Worm (Caenorhabditis elegans) whole organism, L3 larva: ENCODE data around the gene vps-33.2.

Experiments used
- R02D3.7 ChIP-seq: fragments of 150-350 bp; optimal IDR thresholded peaks from 2 replicates; lab custom pipeline; 2014; ENCODE audit warnings: missing biosample characterization, missing genetic modification characterization
- ceh-16 ChIP-seq: sonication (generic microtip); optimal IDR thresholded peaks from 2 replicates; lab custom pipeline; 2017; ENCODE audit warnings: missing biosample characterization, missing genetic modification characterization
- ceh-28 ChIP-seq: fragments of 150-350 bp; optimal IDR thresholded peaks from 2 replicates; lab custom pipeline; 2014; ENCODE audit warnings: missing biosample characterization, missing genetic modification reagents, missing genetic modification characterization
- ceh-9 ChIP-seq: sonication (generic microtip); optimal IDR thresholded peaks from 2 replicates; lab custom pipeline; 2018; ENCODE audit warnings: missing biosample characterization, missing genetic modification characterization
- egl-5 ChIP-seq: fragments of 150-350 bp; optimal IDR thresholded peaks from 2 replicates; lab custom pipeline; 2017; ENCODE audit warnings: missing biosample characterization, missing genetic modification reagents, missing genetic modification characterization, inconsistent platforms
- elt-1 ChIP-seq: fragments of 150-350 bp; optimal IDR thresholded peaks from 2 replicates; lab custom pipeline; 2014; ENCODE audit warnings: missing biosample characterization, missing genetic modification characterization
- fkh-10 ChIP-seq: sonication (generic microtip); optimal IDR thresholded peaks from 2 replicates; lab custom pipeline; 2017; ENCODE audit warnings: missing biosample characterization, missing genetic modification reagents, missing genetic modification characterization
- fos-1 ChIP-seq: fragments of 150-350 bp; optimal IDR thresholded peaks from 2 replicates; lab custom pipeline; 2014; ENCODE audit warnings: missing biosample characterization, missing genetic modification characterization
- hmg-11 ChIP-seq: sonication (generic microtip); optimal IDR thresholded peaks from 2 replicates; lab custom pipeline; 2016; ENCODE audit warnings: missing genetic modification characterization, missing compliant biosample characterization
- jun-1 ChIP-seq: fragments of 150-350 bp; optimal IDR thresholded peaks from 2 replicates; lab custom pipeline; 2014; ENCODE audit warnings: missing biosample characterization, missing genetic modification reagents, missing genetic modification characterization
- lin-15B ChIP-seq: fragments of 150-350 bp; optimal IDR thresholded peaks from 2 replicates; lab custom pipeline; 2014; ENCODE audit warnings: missing biosample characterization, missing genetic modification characterization
- lin-39 ChIP-seq: fragments of 150-350 bp; optimal IDR thresholded peaks from 2 replicates; lab custom pipeline; 2018; ENCODE audit warnings: missing biosample characterization, missing genetic modification reagents, missing genetic modification characterization
- mdl-1 ChIP-seq: fragments of 150-350 bp; optimal IDR thresholded peaks from 2 replicates; lab custom pipeline; 2014; ENCODE audit warnings: missing biosample characterization, missing genetic modification characterization
- mml-1 ChIP-seq: fragments of 150-350 bp; sonication (generic microtip); optimal IDR thresholded peaks from 3 replicates; lab custom pipeline; 2014; ENCODE audit warnings: missing biosample characterization, missing genetic modification characterization
- nfya-1 ChIP-seq: sonication (generic microtip); optimal IDR thresholded peaks from 2 replicates; lab custom pipeline; 2017; ENCODE audit warnings: missing genetic modification characterization, mild to moderate bottlenecking, missing compliant biosample characterization, antibody characterized with exemption, moderate library complexity; ENCODE audit not compliant: insufficient read depth
- nhr-23 ChIP-seq: fragments of 150-350 bp; optimal IDR thresholded peaks from 2 replicates; lab custom pipeline; 2014; ENCODE audit warnings: missing biosample characterization, missing genetic modification reagents, missing genetic modification characterization
- nhr-237 ChIP-seq: fragments of 150-350 bp; optimal IDR thresholded peaks from 2 replicates; lab custom pipeline; 2014; ENCODE audit warnings: missing biosample characterization, missing genetic modification characterization
- nhr-28 ChIP-seq: fragments of 150-350 bp; optimal IDR thresholded peaks from 2 replicates; lab custom pipeline; 2014; ENCODE audit warnings: missing biosample characterization, missing genetic modification characterization
- nhr-43 ChIP-seq: sonication (generic microtip); optimal IDR thresholded peaks from 2 replicates; lab custom pipeline; 2016; ENCODE audit warnings: mild to moderate bottlenecking, missing genetic modification characterization, missing compliant biosample characterization; ENCODE audit not compliant: poor library complexity, severe bottlenecking
- nhr-67 ChIP-seq: fragments of 150-350 bp; optimal IDR thresholded peaks from 2 replicates; lab custom pipeline; 2014; ENCODE audit warnings: missing biosample characterization, missing genetic modification characterization
- nhr-76 ChIP-seq: fragments of 150-350 bp; sonication (generic microtip); optimal IDR thresholded peaks from 5 replicates; lab custom pipeline; 2014; ENCODE audit warnings: missing biosample characterization, missing genetic modification characterization
- pqm-1 ChIP-seq: fragments of 150-350 bp; optimal IDR thresholded peaks from 2 replicates; lab custom pipeline; 2017; ENCODE audit warnings: missing biosample characterization, missing genetic modification characterization, inconsistent platforms
- sea-2 ChIP-seq: fragments of 150-350 bp; sonication (generic microtip); optimal IDR thresholded peaks from 4 replicates; lab custom pipeline; 2014; ENCODE audit warnings: missing biosample characterization, missing genetic modification reagents, missing genetic modification characterization
- snpc-4 ChIP-seq: fragments of 150-350 bp; optimal IDR thresholded peaks from 2 replicates; lab custom pipeline; 2014; ENCODE audit warnings: missing biosample characterization, missing genetic modification characterization
- unc-39 ChIP-seq: sonication (generic microtip); optimal IDR thresholded peaks from 4 replicates; lab custom pipeline; 2017; ENCODE audit warnings: missing biosample characterization, missing genetic modification characterization
- ztf-11 ChIP-seq: fragments of 150-350 bp; optimal IDR thresholded peaks from 2 replicates; lab custom pipeline; 2014; ENCODE audit warnings: missing biosample characterization, missing genetic modification characterization
- ztf-4 ChIP-seq: fragments of 150-350 bp; optimal IDR thresholded peaks from 2 replicates; lab custom pipeline; 2014; ENCODE audit warnings: missing biosample characterization, missing genetic modification characterization

Gene vps-33.2

ce11 chrII:6642180-6642579 lies 41.2 kb downstream of the vps-33.2 start:
- TF ChIP-seq R02D3.7, result no peak
- no peak for TF ChIP-seq snpc-4 (tag; lab: Kevin White, UChicago)

- no peak for TF ChIP-seq ztf-4
- TF ChIP-seq egl-5 (tag; lab: Kevin White, UChicago), result peak; percentile 66
- peak; percentile 20 for TF ChIP-seq lin-39
- TF ChIP-seq, all 47 proteins: peak for 2
These were observed 41.7 kb downstream of the vps-33.2 start, which contains the start of gene T19D12.6 for ce11 chrII:6642651-6643167. TSS of gene T19D12.6 (minus strand) at chrII:6643117.

- TF ChIP-seq nhr-67, result no peak
- no peak for TF ChIP-seq egl-5 (tag; lab: Kevin White, UChicago)
- TF ChIP-seq nfya-1 (tag; lab: Kevin White, UChicago), result no peak
- TF ChIP-seq, all 47 proteins: peak for 0
These were observed 45.9 kb downstream of the vps-33.2 start for ce11 chrII:6646903-6647302.

- TF ChIP-seq egl-5 (tag; lab: Kevin White, UChicago) (no peak), hmg-11 (tag; lab: Kevin White, UChicago) (no peak), R02D3.7 (no peak), fkh-10 (GFP tag; lab: Kevin White, UChicago) (no peak), jun-1 (tag; lab: Kevin White, UChicago) (no peak), nhr-23 (tag; lab: Kevin White, UChicago) (no peak), ceh-16 (tag; lab: Kevin White, UChicago) (no peak), mdl-1 (tag; lab: Kevin White, UChicago) (no peak), unc-39 (tag; lab: Kevin White, UChicago) (no peak), ceh-28 (tag; lab: Kevin White, UChicago) (no peak), snpc-4 (tag; lab: Kevin White, UChicago) (no peak), ztf-11 (tag; lab: Kevin White, UChicago) (no peak), nhr-28 (tag; lab: Kevin White, UChicago) (no peak), ztf-4 (no peak), nhr-76 (tag; lab: Kevin White, UChicago) (no peak), sea-2 (GFP tag; lab: Kevin White, UChicago) (no peak), fos-1 (tag; lab: Kevin White, UChicago) (no peak)
These were observed 48.0 kb downstream of the vps-33.2 start, which contains the start of gene oig-8 for ce11 chrII:6649026-6649425. TSS of gene oig-8 (minus strand) at chrII:6649126.

ce11 chrII:6651719-6652118 lies 50.7 kb downstream of the vps-33.2 start, which contains the start of gene sra-26:
TSS of gene sra-26 (minus strand) at chrII:6651819.
- TF ChIP-seq nhr-237 (tag; lab: Kevin White, UChicago), result no peak
- TF ChIP-seq lin-15B, result no peak
- no peak for TF ChIP-seq ceh-9 (tag; lab: Kevin White, UChicago)
- no peak for TF ChIP-seq nhr-43
- no peak for TF ChIP-seq nhr-76 (tag; lab: Kevin White, UChicago)
- TF ChIP-seq nhr-67, result no peak
- TF ChIP-seq R02D3.7, result no peak
- no peak for TF ChIP-seq mml-1 (tag; lab: Kevin White, UChicago)
- TF ChIP-seq pqm-1 (tag; lab: Kevin White, UChicago), result no peak
- no peak for TF ChIP-seq sea-2 (GFP tag; lab: Kevin White, UChicago)
- TF ChIP-seq elt-1 (tag; lab: Kevin White, UChicago), result no peak
- no peak for TF ChIP-seq ceh-16 (tag; lab: Kevin White, UChicago)
- TF ChIP-seq, all 47 proteins: peak for 0
